Fruit fly (Drosophila melanogaster) whole organism, embryonic: ENCODE data around the gene glu.

ENCODE experiments used
- Abd-B ChIP-seq: fragments of 200-800 bp; sonication (Bioruptor generic); optimal IDR thresholded peaks from 2 replicates; lab custom pipeline; 2018; ENCODE audit warnings: missing biosample characterization, mild to moderate bottlenecking, missing genetic modification characterization, moderate library complexity
- Antp ChIP-seq: fragments of 200-800 bp; sonication (Bioruptor generic); optimal IDR thresholded peaks from 3 replicates; lab custom pipeline; 2016; ENCODE audit warnings: missing biosample characterization, missing genetic modification characterization
- CG10274 ChIP-seq: fragments of 200-800 bp; sonication (Bioruptor generic); optimal IDR thresholded peaks from 3 replicates; lab custom pipeline; 2017; ENCODE audit warnings: missing biosample characterization, mild to moderate bottlenecking, missing genetic modification characterization
- CG10543 ChIP-seq: fragments of 200-800 bp; sonication (Bioruptor generic); optimal IDR thresholded peaks from 3 replicates; lab custom pipeline; 2017; ENCODE audit warnings: missing biosample characterization, mild to moderate bottlenecking, missing genetic modification characterization, moderate library complexity
- CG11247 ChIP-seq: fragments of 200-800 bp; sonication (Bioruptor generic); IDR thresholded peaks from 2 replicates; pipeline ENCODE4 v1.3.6; 2022; ENCODE audit warnings: missing biosample characterization, missing genetic modification characterization
- CG13624 ChIP-seq: fragments of 200-800 bp; sonication (Bioruptor generic); optimal IDR thresholded peaks from 2 replicates; lab custom pipeline; 2016; ENCODE audit warnings: missing biosample characterization, missing genetic modification characterization
- CG13775 ChIP-seq: fragments of 200-800 bp; sonication (Bioruptor generic); optimal IDR thresholded peaks from 3 replicates; lab custom pipeline; 2017; ENCODE audit warnings: missing biosample characterization, mild to moderate bottlenecking, missing genetic modification characterization
- CG15073 ChIP-seq: fragments of 200-800 bp; sonication (Bioruptor generic); optimal IDR thresholded peaks from 2 replicates; lab custom pipeline; 2016; ENCODE audit warnings: missing biosample characterization, missing genetic modification characterization
- CG17612 ChIP-seq: fragments of 200-800 bp; sonication (Bioruptor generic); IDR thresholded peaks from 2 replicates; pipeline ENCODE4 v1.3.6; 2022; ENCODE audit warnings: missing biosample characterization, missing genetic modification characterization
- CG1792 ChIP-seq: fragments of 200-800 bp; sonication (Bioruptor generic); optimal IDR thresholded peaks from 2 replicates; lab custom pipeline; 2016; ENCODE audit warnings: missing biosample characterization, missing genetic modification characterization
- CG2875 ChIP-seq: fragments of 200-800 bp; sonication (Bioruptor generic); optimal IDR thresholded peaks from 2 replicates; lab custom pipeline; 2017; ENCODE audit warnings: missing biosample characterization, mild to moderate bottlenecking, missing genetic modification characterization, missing genetic modification reagents
- CG4707 ChIP-seq: fragments of 200-800 bp; sonication (Bioruptor generic); optimal IDR thresholded peaks from 2 replicates; lab custom pipeline; 2018; ENCODE audit warnings: missing biosample characterization, mild to moderate bottlenecking, missing genetic modification characterization, moderate library complexity
- CG7839 ChIP-seq: fragments of 200-800 bp; sonication (Bioruptor generic); optimal IDR thresholded peaks from 3 replicates; lab custom pipeline; 2018; ENCODE audit warnings: missing biosample characterization, mild to moderate bottlenecking, missing genetic modification characterization, moderate library complexity
- CG7963 ChIP-seq: fragments of 200-800 bp; sonication (Bioruptor generic); IDR thresholded peaks from 3 replicates; pipeline ENCODE4 v1.3.6; 2022; ENCODE audit warnings: missing biosample characterization, missing genetic modification characterization; ENCODE audit not compliant: partially characterized antibody
- CG9797 ChIP-seq: fragments of 200-800 bp; sonication (Bioruptor generic); optimal IDR thresholded peaks from 3 replicates; lab custom pipeline; 2018; ENCODE audit warnings: missing biosample characterization, mild to moderate bottlenecking, missing genetic modification characterization
- CHES-1-like ChIP-seq: fragments of 200-800 bp; sonication (Bioruptor generic); optimal IDR thresholded peaks from 2 replicates; lab custom pipeline; 2016; ENCODE audit warnings: missing biosample characterization, missing genetic modification characterization
- D ChIP-seq, 2 experiments: fragments of 200-800 bp in 1 of 2; fragments of >200 bp in 1 of 2; sonication (Bioruptor generic) in 1 of 2; optimal IDR thresholded peaks; 2 replicates in 1 of 2; 3 replicates in 1 of 2; lab custom pipeline; 2017; ENCODE audit warnings: mild to moderate bottlenecking in 1 of 2, missing biosample characterization in 1 of 2, missing genetic modification characterization in 1 of 2, missing genetic modification reagents in 1 of 2
- D19A ChIP-seq: fragments of 200-800 bp; optimal IDR thresholded peaks from 3 replicates; lab custom pipeline; 2019; ENCODE audit warnings: missing biosample characterization, mild to moderate bottlenecking, missing genetic modification characterization, moderate library complexity
- Dad ChIP-seq: fragments of 200-800 bp; sonication (Bioruptor generic); optimal IDR thresholded peaks from 3 replicates; lab custom pipeline; 2016; ENCODE audit warnings: missing biosample characterization, missing genetic modification characterization
- Dbx ChIP-seq: fragments of 200-800 bp; sonication (Bioruptor generic); IDR thresholded peaks from 3 replicates; pipeline ENCODE4 v1.3.6; 2022; ENCODE audit warnings: missing biosample characterization, missing genetic modification characterization
- ERR ChIP-seq: fragments of 200-800 bp; sonication (Bioruptor generic); optimal IDR thresholded peaks from 2 replicates; lab custom pipeline; 2016; ENCODE audit warnings: missing biosample characterization, missing genetic modification characterization
- Six4 ChIP-seq: fragments of 200-800 bp; sonication (Bioruptor generic); optimal IDR thresholded peaks from 2 replicates; lab custom pipeline; 2016; ENCODE audit warnings: missing biosample characterization, missing genetic modification characterization
- Sox102F ChIP-seq: fragments of 200-800 bp; sonication (Bioruptor generic); optimal IDR thresholded peaks from 2 replicates; lab custom pipeline; 2018; ENCODE audit warnings: missing biosample characterization, mild to moderate bottlenecking, missing genetic modification characterization, moderate library complexity
- Trl ChIP-seq, 3 experiments: fragments of >200 bp in 2 of 3; fragments of 200-800 bp in 1 of 3; sonication (Bioruptor generic) in 1 of 3; optimal IDR thresholded peaks; 2 replicates in 1 of 3; 3 replicates in 2 of 3; lab custom pipeline; 2016 to 2017; ENCODE audit warnings: missing biosample characterization in 1 of 3, missing genetic modification characterization in 1 of 3
- ato ChIP-seq: fragments of 200-800 bp; sonication (Bioruptor generic); IDR thresholded peaks from 2 replicates; pipeline ENCODE4 v1.3.6; 2022; ENCODE audit warnings: missing biosample characterization, missing genetic modification characterization; ENCODE audit not compliant: partially characterized antibody
- bowl ChIP-seq: fragments of 200-800 bp; sonication (Bioruptor generic); IDR thresholded peaks from 2 replicates; pipeline ENCODE4 v1.3.6; 2022; ENCODE audit warnings: missing biosample characterization, missing genetic modification characterization
- chinmo ChIP-seq: fragments of 200-800 bp; sonication (Bioruptor generic); IDR thresholded peaks from 4 replicates; pipeline ENCODE4 v1.3.6; 2022; ENCODE audit warnings: missing biosample characterization, missing genetic modification characterization; ENCODE audit not compliant: partially characterized antibody
- croc ChIP-seq: fragments of 200-800 bp; sonication (Bioruptor generic); conservative IDR thresholded peaks from 3 replicates; pipeline ENCODE4 v1.3.6; 2022; ENCODE audit warnings: missing biosample characterization, missing genetic modification characterization
- dm ChIP-seq: fragments of 200-800 bp; sonication (Bioruptor generic); optimal IDR thresholded peaks from 3 replicates; lab custom pipeline; 2016; ENCODE audit warnings: missing biosample characterization, missing genetic modification characterization
- dpn ChIP-seq, 2 experiments: fragments of 200-800 bp; sonication (Bioruptor generic); optimal IDR thresholded peaks; 3 replicates each; lab custom pipeline; 2016; ENCODE audit warnings: missing biosample characterization in 2 of 2, missing genetic modification characterization in 2 of 2
- fru ChIP-seq: fragments of >200 bp; optimal IDR thresholded peaks from 2 replicates; lab custom pipeline; 2017
- gce ChIP-seq: fragments of 200-800 bp; sonication (Bioruptor generic); IDR thresholded peaks from 3 replicates; pipeline ENCODE4 v1.3.6; 2022; ENCODE audit warnings: missing biosample characterization, missing genetic modification characterization
- her ChIP-seq: fragments of 200-800 bp; sonication (Bioruptor generic); optimal IDR thresholded peaks from 2 replicates; lab custom pipeline; 2016; ENCODE audit warnings: missing biosample characterization, missing genetic modification characterization
- jing ChIP-seq: fragments of 200-800 bp; sonication (Bioruptor generic); optimal IDR thresholded peaks from 2 replicates; lab custom pipeline; 2018; ENCODE audit warnings: missing biosample characterization, mild to moderate bottlenecking, missing genetic modification characterization
- lbe ChIP-seq: fragments of 200-800 bp; sonication (Bioruptor generic); optimal IDR thresholded peaks from 2 replicates; lab custom pipeline; 2016; ENCODE audit warnings: missing biosample characterization, mild to moderate bottlenecking, missing genetic modification characterization
- luna ChIP-seq: fragments of 200-800 bp; sonication (Bioruptor generic); optimal IDR thresholded peaks from 2 replicates; lab custom pipeline; 2016; ENCODE audit warnings: missing biosample characterization, missing genetic modification characterization
- nerfin-2 ChIP-seq: fragments of 200-800 bp; sonication (Bioruptor generic); IDR thresholded peaks from 2 replicates; pipeline ENCODE4 v1.3.6; 2022; ENCODE audit warnings: missing biosample characterization, missing genetic modification characterization; ENCODE audit not compliant: partially characterized antibody
- nmo ChIP-seq: fragments of 200-800 bp; sonication (Bioruptor generic); optimal IDR thresholded peaks from 2 replicates; lab custom pipeline; 2018; ENCODE audit warnings: missing biosample characterization, mild to moderate bottlenecking, missing genetic modification characterization, moderate library complexity
- pnt ChIP-seq: fragments of 200-800 bp; sonication (Bioruptor generic); optimal IDR thresholded peaks from 3 replicates; lab custom pipeline; 2016; ENCODE audit warnings: missing biosample characterization, missing genetic modification characterization
- pzg ChIP-seq: fragments of 200-800 bp; sonication (Bioruptor generic); optimal IDR thresholded peaks from 3 replicates; lab custom pipeline; 2018; ENCODE audit warnings: missing biosample characterization, mild to moderate bottlenecking, missing genetic modification characterization, moderate library complexity
- sd ChIP-seq: fragments of 200-800 bp; sonication (Bioruptor generic); optimal IDR thresholded peaks from 3 replicates; lab custom pipeline; 2018; ENCODE audit warnings: missing biosample characterization, mild to moderate bottlenecking, missing genetic modification characterization, moderate library complexity
- sima ChIP-seq: fragments of 200-800 bp; sonication (Bioruptor generic); optimal IDR thresholded peaks from 2 replicates; lab custom pipeline; 2016; ENCODE audit warnings: missing biosample characterization, missing genetic modification characterization
- sob ChIP-seq: fragments of 200-800 bp; sonication (Bioruptor generic); IDR thresholded peaks from 2 replicates; pipeline ENCODE4 v1.3.6; 2022; ENCODE audit warnings: missing biosample characterization, missing genetic modification characterization
- toy ChIP-seq: fragments of 200-800 bp; sonication (Bioruptor generic); IDR thresholded peaks from 2 replicates; pipeline ENCODE4 v1.3.6; 2022; ENCODE audit warnings: missing biosample characterization, missing genetic modification characterization
- tup ChIP-seq: fragments of 200-800 bp; sonication (Bioruptor generic); optimal IDR thresholded peaks from 2 replicates; lab custom pipeline; 2016; ENCODE audit warnings: missing biosample characterization, mild to moderate bottlenecking, missing genetic modification characterization, moderate library complexity
- unc-4 ChIP-seq: fragments of 200-800 bp; sonication (Bioruptor generic); IDR thresholded peaks from 2 replicates; pipeline ENCODE4 v1.3.6; 2022; ENCODE audit warnings: missing biosample characterization, missing genetic modification characterization; ENCODE audit not compliant: partially characterized antibody
- zen ChIP-seq: fragments of 200-800 bp; sonication (Bioruptor generic); optimal IDR thresholded peaks from 3 replicates; lab custom pipeline; 2018; ENCODE audit warnings: missing biosample characterization, mild to moderate bottlenecking, missing genetic modification characterization, moderate library complexity

Gene glu

DNA sequence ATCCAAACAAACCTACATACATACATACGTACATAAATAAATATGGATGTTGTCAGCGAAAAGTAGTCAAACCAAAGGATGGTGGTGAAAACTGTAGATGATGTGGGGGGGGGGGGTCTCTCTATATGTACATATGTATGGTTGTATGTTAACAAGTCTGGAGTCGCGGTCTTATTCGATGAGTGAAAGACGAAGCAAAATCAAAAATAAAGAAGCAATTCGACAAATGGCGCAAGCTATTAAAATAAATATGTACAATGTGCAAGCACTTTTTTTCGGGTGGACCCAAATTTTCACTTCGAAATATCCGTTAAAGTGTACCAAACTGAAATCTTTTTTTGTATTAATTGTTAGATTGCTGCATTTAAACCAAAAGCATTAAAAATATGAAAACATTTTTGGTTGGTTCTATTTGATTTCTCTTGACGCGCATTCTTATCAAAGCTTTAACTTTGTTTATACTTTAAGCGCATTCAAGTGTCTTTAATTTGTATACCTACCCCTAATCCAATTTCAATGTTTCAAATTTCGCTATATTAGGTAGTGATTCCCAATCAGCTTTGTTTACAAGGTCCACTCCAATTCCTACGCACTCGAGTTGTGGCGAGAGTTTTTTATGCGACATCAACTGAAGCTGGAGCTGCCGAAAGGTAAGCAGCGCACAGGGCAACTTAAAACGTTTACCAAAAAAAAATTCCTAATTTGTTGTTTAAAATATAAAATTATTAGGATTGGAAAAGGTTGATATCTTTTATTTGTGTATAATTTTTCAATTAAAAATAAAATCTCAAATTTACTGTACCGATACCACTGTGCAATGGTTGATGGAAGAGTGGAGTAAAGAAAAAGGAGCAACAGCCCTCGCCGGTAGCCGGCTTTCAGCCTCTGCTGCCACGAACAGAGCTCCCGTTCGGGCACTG lies 54.0 kb downstream of the glu start, which contains the start of gene CG31807 (continued):
- TF ChIP-seq Abd-B = no peak
- peak; percentile 29 for TF ChIP-seq sd
- TF ChIP-seq CG7839 (tag; lab: Kevin White, UChicago) = peak; percentile 80
- peak; percentile 39; the same call in 1 of the 2 replicates for TF ChIP-seq sob (GFP tag; lab: Robert Waterston, UW)
- no peak for TF ChIP-seq Six4
- peak; percentile 42 for TF ChIP-seq CHES-1-like
- peak; percentile 76 for TF ChIP-seq lbe (GFP tag; lab: Kevin White, UChicago)
- TF ChIP-seq gce (GFP tag; lab: Robert Waterston, UW) = 0 out of 3 replicates have a peak, but pooled peaks have one; percentile 42
- peak; percentile 38 for TF ChIP-seq CG10543 (GFP tag; lab: Kevin White, UChicago)
- no peak for TF ChIP-seq nerfin-2 (GFP tag; lab: Robert Waterston, UW)
- TF ChIP-seq CG4707 (GFP tag; lab: Kevin White, UChicago) = no peak
- no peak for TF ChIP-seq pzg (GFP tag; lab: Kevin White, UChicago)
- TF ChIP-seq dpn (GFP tag; optimal IDR thresholded peaks at IDR 0.05; lab: Kevin White, UChicago) = peak; percentile 47 to 65
- peak; percentile 5 for TF ChIP-seq pnt (GFP tag; lab: Kevin White, UChicago)
- no peak for TF ChIP-seq Dbx
- TF ChIP-seq her (GFP tag; lab: Kevin White, UChicago) = peak; percentile 78
- no peak for TF ChIP-seq zen (tag; lab: Kevin White, UChicago)
- no peak for TF ChIP-seq ato (GFP tag; lab: Robert Waterston, UW)
- TF ChIP-seq unc-4 (GFP tag; lab: Robert Waterston, UW) = no peak
- no peak for TF ChIP-seq toy (GFP tag; lab: Robert Waterston, UW)
- peak; percentile 78 for TF ChIP-seq CG13775 (GFP tag; lab: Kevin White, UChicago)
- no peak for TF ChIP-seq croc (GFP tag; lab: Robert Waterston, UW)
- no peak for TF ChIP-seq CG15073 (GFP tag; lab: Kevin White, UChicago)
- TF ChIP-seq Antp = peak; percentile 52
- TF ChIP-seq nmo (GFP tag; lab: Kevin White, UChicago) = peak; percentile 77
- peak; percentile 90 for TF ChIP-seq Sox102F (GFP tag; lab: Kevin White, UChicago)
- TF ChIP-seq CG11247 = no peak
- TF ChIP-seq jing (GFP tag; lab: Kevin White, UChicago) = peak; percentile 14
- TF ChIP-seq ERR (GFP tag; lab: Kevin White, UChicago) = peak; percentile 6
- peak; percentile 62 for TF ChIP-seq CG1792
- TF ChIP-seq chinmo (GFP tag; lab: Robert Waterston, UW) = 0 out of 4 replicates have a peak, but pooled peaks have one; percentile 35
- TF ChIP-seq Dad = peak; percentile 19
- TF ChIP-seq bowl = no peak
- TF ChIP-seq D (optimal IDR thresholded peaks at IDR 0.05; lab: Kevin White, UChicago) = no peak
- peak; percentile 16 for TF ChIP-seq D (GFP tag; optimal IDR thresholded peaks at IDR 0.05; lab: Kevin White, UChicago)
- TF ChIP-seq sima (GFP tag; lab: Kevin White, UChicago) = no peak
- no peak for TF ChIP-seq CG7963
- TF ChIP-seq D19A (tag; lab: Kevin White, UChicago) = peak; percentile 73
- TF ChIP-seq fru = no peak
- no peak for TF ChIP-seq tup (GFP tag; lab: Kevin White, UChicago)
- TF ChIP-seq Trl (optimal IDR thresholded peaks at IDR 0.05; lab: Kevin White, UChicago) = no peak
- TF ChIP-seq Trl (GFP tag; optimal IDR thresholded peaks at IDR 0.05; lab: Kevin White, UChicago) = peak; percentile 65
- peak; percentile 56 for TF ChIP-seq dm (GFP tag; lab: Kevin White, UChicago)
- no peak for TF ChIP-seq CG9797
- TF ChIP-seq CG13624 (GFP tag; lab: Kevin White, UChicago) = peak; percentile 41
- TF ChIP-seq CG10274 (GFP tag; lab: Kevin White, UChicago) = peak; percentile 5
- TF ChIP-seq CG17612 (GFP tag; lab: Robert Waterston, UW) = 0 out of 2 replicates have a peak, but pooled peaks have one; percentile 36
- peak; percentile 75 for TF ChIP-seq CG2875
- TF ChIP-seq luna (GFP tag; lab: Kevin White, UChicago) = no peak
